Worm (Caenorhabditis elegans) whole organism, L2 larva: ENCODE data around the gene M60.7.

Source experiments
- R02D3.7 ChIP-seq: fragments of 150-350 bp; optimal IDR thresholded peaks from 2 replicates; lab custom pipeline; 2014; ENCODE audit warnings: missing biosample characterization, missing genetic modification characterization
- ama-1 ChIP-seq: fragments of 150-350 bp; optimal IDR thresholded peaks from 2 replicates; lab custom pipeline; 2018; ENCODE audit warnings: inconsistent platforms
- blmp-1 ChIP-seq: sonication (generic microtip); optimal IDR thresholded peaks from 2 replicates; lab custom pipeline; 2017; ENCODE audit warnings: missing genetic modification characterization, mild to moderate bottlenecking, missing compliant biosample characterization, antibody characterized with exemption, moderate library complexity; ENCODE audit not compliant: insufficient read depth
- lsy-2 ChIP-seq, 2 experiments: fragments of 150-350 bp in 1 of 2; sonication (generic microtip) in 1 of 2; optimal IDR thresholded peaks; 2 replicates each; lab custom pipeline; 2014 to 2017; ENCODE audit warnings: missing biosample characterization in 2 of 2, missing genetic modification characterization in 2 of 2
- mbf-1 ChIP-seq: sonication (generic microtip); optimal IDR thresholded peaks from 2 replicates; lab custom pipeline; 2017; ENCODE audit warnings: missing biosample characterization, missing genetic modification characterization
- mdl-1 ChIP-seq, 2 experiments: fragments of 150-350 bp in 1 of 2; sonication (generic microtip) in 1 of 2; optimal IDR thresholded peaks; 2 replicates each; lab custom pipeline; 2017; ENCODE audit warnings: missing biosample characterization in 2 of 2, missing genetic modification characterization in 2 of 2
- nhr-11 ChIP-seq: fragments of 150-350 bp; optimal IDR thresholded peaks from 2 replicates; lab custom pipeline; 2014; ENCODE audit warnings: missing biosample characterization, missing genetic modification characterization
- nhr-12 ChIP-seq: fragments of 150-350 bp; optimal IDR thresholded peaks from 2 replicates; lab custom pipeline; 2014; ENCODE audit warnings: missing biosample characterization, missing genetic modification characterization
- skn-1 ChIP-seq: sonication (generic microtip); optimal IDR thresholded peaks from 2 replicates; lab custom pipeline; 2017; ENCODE audit warnings: missing biosample characterization, missing genetic modification characterization
- snpc-4 ChIP-seq: fragments of 150-350 bp; optimal IDR thresholded peaks from 2 replicates; lab custom pipeline; 2014; ENCODE audit warnings: missing biosample characterization, missing genetic modification characterization
- unc-62 ChIP-seq: fragments of 150-350 bp; optimal IDR thresholded peaks from 2 replicates; lab custom pipeline; 2014; ENCODE audit warnings: missing biosample characterization, missing genetic modification reagents, missing genetic modification characterization
- zag-1 ChIP-seq: fragments of 150-350 bp; optimal IDR thresholded peaks from 2 replicates; lab custom pipeline; 2014; ENCODE audit warnings: missing biosample characterization, missing genetic modification characterization
- ztf-11 ChIP-seq: sonication (generic microtip); optimal IDR thresholded peaks from 2 replicates; lab custom pipeline; 2017; ENCODE audit warnings: missing biosample characterization, missing genetic modification characterization
- ztf-4 ChIP-seq: fragments of 150-350 bp; optimal IDR thresholded peaks from 2 replicates; lab custom pipeline; 2014; ENCODE audit warnings: missing biosample characterization, missing genetic modification characterization

ce11 chrX:8299554-8299953, 38.6 kb upstream of the M60.7 start, which contains the start of gene ced-13:
- TF ChIP-seq ztf-4 (tag; lab: Kevin White, UChicago) (no peak), zag-1 (tag; lab: Kevin White, UChicago) (no peak), skn-1 (no peak), R02D3.7 (no peak), ztf-11 (tag; lab: Kevin White, UChicago) (no peak), mbf-1 (no peak), unc-62 (GFP tag; lab: Kevin White, UChicago) (no peak), nhr-12 (tag; lab: Kevin White, UChicago) (no peak), nhr-11 (tag; lab: Kevin White, UChicago) (no peak), ama-1 (lab: Kevin White, UChicago) (no peak), lsy-2 (tag; optimal IDR thresholded peaks at IDR 0.05; lab: Kevin White, UChicago) (no peak), mdl-1 (tag; optimal IDR thresholded peaks at IDR 0.05; lab: Kevin White, UChicago) (no peak), blmp-1 (tag; lab: Kevin White, UChicago) (no peak), snpc-4 (tag; lab: Kevin White, UChicago) (no peak)
